Fruit fly (Drosophila melanogaster): ENCODE measurements around the gene mah.

mah gene

dm6 chr3R:24944920-24945853 lies 2.2 kb upstream of the mah start, which contains the start of the genes ssh and Nmnat (continued):
- TF ChIP-seq CG8924 (tag; optimal IDR thresholded peaks at IDR 0.05) (peak; percentile 62), PHDP (tag; optimal IDR thresholded peaks at IDR 0.05) (no peak), Elba2 (GFP tag; optimal IDR thresholded peaks at IDR 0.05) (peak; percentile 79), CG7745 (tag; optimal IDR thresholded peaks at IDR 0.05) (no peak), CG8944 (GFP tag; optimal IDR thresholded peaks at IDR 0.05) (no peak), CG2678 (tag; optimal IDR thresholded peaks at IDR 0.05) (no peak), Eip74EF (GFP tag; optimal IDR thresholded peaks at IDR 0.05) (no peak), E2f1 (GFP tag; IDR thresholded peaks at IDR 0.05) (no peak), eve (GFP tag; optimal IDR thresholded peaks at IDR 0.05) (no peak), jigr1 (GFP tag; IDR thresholded peaks at IDR 0.05) (no peak), kni (GFP tag; optimal IDR thresholded peaks at IDR 0.05) (no peak), gcm2 (GFP tag; optimal IDR thresholded peaks at IDR 0.05) (no peak), ranshi (GFP tag; IDR thresholded peaks at IDR 0.05) (no peak), CG2202 (tag; optimal IDR thresholded peaks at IDR 0.05) (no peak), fu2 (GFP tag; optimal IDR thresholded peaks at IDR 0.05) (no peak), vfl (GFP tag; optimal IDR thresholded peaks at IDR 0.05) (peak; percentile 44), Tbp (GFP tag; optimal IDR thresholded peaks at IDR 0.05) (no peak), mirr (GFP tag; optimal IDR thresholded peaks at IDR 0.05) (no peak), CG10366 (GFP tag; IDR thresholded peaks at IDR 0.05) (no peak), unc-4 (GFP tag; IDR thresholded peaks at IDR 0.05; ENCODE audit: partially characterized antibody) (peak; percentile 89), sd (tag; optimal IDR thresholded peaks at IDR 0.05) (no peak), lab (GFP tag; optimal IDR thresholded peaks at IDR 0.05) (no peak), CG18476 (GFP tag; optimal IDR thresholded peaks at IDR 0.05) (no peak), grau (tag; optimal IDR thresholded peaks at IDR 0.05) (peak; percentile 56), eyg (GFP tag; optimal IDR thresholded peaks at IDR 0.05) (peak; percentile 30), zf30C (GFP tag; optimal IDR thresholded peaks at IDR 0.05) (no peak), CG15514 (GFP tag; optimal IDR thresholded peaks at IDR 0.05) (peak; percentile 70), CG31365 (tag; optimal IDR thresholded peaks at IDR 0.05) (no peak), bsh (GFP tag; optimal IDR thresholded peaks at IDR 0.05) (no peak), D (optimal IDR thresholded peaks at IDR 0.05) (peak; percentile 49), D (GFP tag; optimal IDR thresholded peaks at IDR 0.05) (no peak), onecut (GFP tag; IDR thresholded peaks at IDR 0.05) (peak; percentile 96), CG13624 (GFP tag; optimal IDR thresholded peaks at IDR 0.05) (peak; percentile 53), YL-1 (GFP tag; optimal IDR thresholded peaks at IDR 0.05) (peak; percentile 92), Sry-δ (GFP tag; optimal IDR thresholded peaks at IDR 0.05) (peak; percentile 95), Sin3A (optimal IDR thresholded peaks at IDR 0.05) (peak; percentile 98), psq (GFP tag; optimal IDR thresholded peaks at IDR 0.05) (peak; percentile 60), CG11456 (GFP tag; IDR thresholded peaks at IDR 0.05) (no peak), Hr39 (optimal IDR thresholded peaks at IDR 0.05) (no peak), ftz-f1 (GFP tag; optimal IDR thresholded peaks at IDR 0.05) (no peak), BEAF-32 (GFP tag; optimal IDR thresholded peaks at IDR 0.05) (peak; percentile 97), sens (GFP tag) (peak; percentile 88), Sry-β (GFP tag; optimal IDR thresholded peaks at IDR 0.05) (peak; percentile 17), bab2 (GFP tag; optimal IDR thresholded peaks at IDR 0.05) (no peak), hbn (GFP tag; IDR thresholded peaks at IDR 0.05; ENCODE audit: partially characterized antibody) (peak; percentile 77), Gug (GFP tag; IDR thresholded peaks at IDR 0.05) (peak; percentile 15; the same call in 1 of the 4 replicates), Mad (GFP tag; optimal IDR thresholded peaks at IDR 0.05) (no peak), ara (GFP tag; IDR thresholded peaks at IDR 0.05) (no peak), Nf-YC (tag; optimal IDR thresholded peaks at IDR 0.05) (no peak), wdn (GFP tag; IDR thresholded peaks at IDR 0.05) (no peak)

Data from whole organism, embryonic.